Fruit fly (Drosophila melanogaster) whole organism, embryonic: Measurements from ENCODE around the gene CheB38c.

Experiments
- ATbp ChIP-seq: fragments of 200-800 bp; sonication (Bioruptor generic); optimal IDR thresholded peaks from 2 replicates; lab custom pipeline; 2017; ENCODE audit warnings: missing biosample characterization, mild to moderate bottlenecking, missing genetic modification characterization, missing genetic modification reagents
- Antp ChIP-seq: fragments of 200-800 bp; sonication (Bioruptor generic); optimal IDR thresholded peaks from 3 replicates; lab custom pipeline; 2016; ENCODE audit warnings: missing biosample characterization, missing genetic modification characterization
- CG10209 ChIP-seq: fragments of 200-800 bp; sonication (Bioruptor generic); optimal IDR thresholded peaks from 3 replicates; lab custom pipeline; 2017; ENCODE audit warnings: missing biosample characterization, mild to moderate bottlenecking, missing genetic modification characterization, missing genetic modification reagents
- CG10267 ChIP-seq: fragments of 200-800 bp; sonication (Bioruptor generic); optimal IDR thresholded peaks from 2 replicates; lab custom pipeline; 2018; ENCODE audit warnings: missing biosample characterization, mild to moderate bottlenecking, missing genetic modification characterization, moderate library complexity
- CG10431 ChIP-seq: fragments of 200-800 bp; sonication (Bioruptor generic); optimal IDR thresholded peaks from 3 replicates; lab custom pipeline; 2018; ENCODE audit warnings: missing biosample characterization, mild to moderate bottlenecking, missing genetic modification characterization
- CG12744 ChIP-seq: fragments of 200-800 bp; sonication (Bioruptor generic); optimal IDR thresholded peaks from 2 replicates; lab custom pipeline; 2016; ENCODE audit warnings: missing biosample characterization, missing genetic modification characterization
- CG12769 ChIP-seq: fragments of 200-800 bp; sonication (Bioruptor generic); optimal IDR thresholded peaks from 2 replicates; lab custom pipeline; 2019; ENCODE audit warnings: missing biosample characterization, mild to moderate bottlenecking, missing genetic modification characterization, moderate library complexity
- CG14710 ChIP-seq: fragments of 200-800 bp; sonication (Bioruptor generic); optimal IDR thresholded peaks from 3 replicates; lab custom pipeline; 2019; ENCODE audit warnings: missing biosample characterization, mild to moderate bottlenecking, missing genetic modification characterization, moderate library complexity
- CG1529 ChIP-seq: fragments of 200-800 bp; sonication (Bioruptor generic); optimal IDR thresholded peaks from 3 replicates; lab custom pipeline; 2018; ENCODE audit warnings: missing biosample characterization, missing genetic modification characterization
- CG17612 ChIP-seq: fragments of 200-800 bp; sonication (Bioruptor generic); IDR thresholded peaks from 2 replicates; pipeline ENCODE4 v1.3.6; 2022; ENCODE audit warnings: missing biosample characterization, missing genetic modification characterization
- CG2129 ChIP-seq: fragments of 200-800 bp; sonication (Bioruptor generic); IDR thresholded peaks from 2 replicates; pipeline ENCODE4 v1.3.6; 2022; ENCODE audit warnings: missing biosample characterization, missing genetic modification characterization; ENCODE audit not compliant: partially characterized antibody
- CG2875 ChIP-seq: fragments of 200-800 bp; sonication (Bioruptor generic); optimal IDR thresholded peaks from 2 replicates; lab custom pipeline; 2017; ENCODE audit warnings: missing biosample characterization, mild to moderate bottlenecking, missing genetic modification characterization, missing genetic modification reagents
- CG30020 ChIP-seq: fragments of 200-800 bp; optimal IDR thresholded peaks from 2 replicates; lab custom pipeline; 2019; ENCODE audit warnings: missing biosample characterization, mild to moderate bottlenecking, missing genetic modification characterization, moderate library complexity
- CG30403 ChIP-seq: fragments of 200-800 bp; sonication (Bioruptor generic); optimal IDR thresholded peaks from 3 replicates; lab custom pipeline; 2016; ENCODE audit warnings: missing biosample characterization, missing genetic modification characterization
- CG31365 ChIP-seq: fragments of 200-800 bp; sonication (Bioruptor generic); optimal IDR thresholded peaks from 2 replicates; lab custom pipeline; 2018; ENCODE audit warnings: missing biosample characterization, mild to moderate bottlenecking, missing genetic modification characterization
- CG31441 ChIP-seq: fragments of 200-800 bp; sonication (Bioruptor generic); IDR thresholded peaks from 2 replicates; pipeline ENCODE4 v1.3.6; 2022; ENCODE audit warnings: missing biosample characterization, missing genetic modification characterization
- CG4282 ChIP-seq: fragments of 200-800 bp; sonication (Bioruptor generic); optimal IDR thresholded peaks from 2 replicates; lab custom pipeline; 2016; ENCODE audit warnings: missing biosample characterization, missing genetic modification characterization
- CG4424 ChIP-seq: fragments of 200-800 bp; sonication (Bioruptor generic); optimal IDR thresholded peaks from 3 replicates; lab custom pipeline; 2016; ENCODE audit warnings: missing biosample characterization, missing genetic modification characterization
- CG5245 ChIP-seq: fragments of 200-800 bp; sonication (Bioruptor generic); optimal IDR thresholded peaks from 3 replicates; lab custom pipeline; 2016; ENCODE audit warnings: missing biosample characterization, missing genetic modification characterization
- CG8924 ChIP-seq: fragments of 200-800 bp; optimal IDR thresholded peaks from 3 replicates; lab custom pipeline; 2019; ENCODE audit warnings: missing biosample characterization, mild to moderate bottlenecking, missing genetic modification characterization, moderate library complexity
- Deaf1 ChIP-seq: fragments of 200-800 bp; optimal IDR thresholded peaks from 3 replicates; lab custom pipeline; 2019; ENCODE audit warnings: missing biosample characterization, mild to moderate bottlenecking, missing genetic modification characterization, moderate library complexity
- Dek ChIP-seq: fragments of 200-800 bp; sonication (Bioruptor generic); optimal IDR thresholded peaks from 3 replicates; lab custom pipeline; 2019; ENCODE audit warnings: missing biosample characterization, mild to moderate bottlenecking, missing genetic modification characterization, moderate library complexity
- Dip3 ChIP-seq: fragments of 200-800 bp; sonication (Bioruptor generic); optimal IDR thresholded peaks from 3 replicates; lab custom pipeline; 2016; ENCODE audit warnings: missing biosample characterization, missing genetic modification characterization
- E2f1 ChIP-seq: fragments of 200-800 bp; sonication (Bioruptor generic); IDR thresholded peaks from 2 replicates; pipeline ENCODE4 v1.3.6; 2022; ENCODE audit warnings: missing biosample characterization, missing genetic modification characterization
- GATAe ChIP-seq: fragments of 200-800 bp; sonication (Bioruptor generic); conservative IDR thresholded peaks from 2 replicates; pipeline ENCODE4 v1.3.6; 2022; ENCODE audit warnings: missing biosample characterization, missing genetic modification characterization
- HLH3B ChIP-seq: fragments of 200-800 bp; sonication (Bioruptor generic); IDR thresholded peaks from 2 replicates; pipeline ENCODE4 v1.3.6; 2022; ENCODE audit warnings: missing biosample characterization, missing genetic modification characterization
- HmgZ ChIP-seq: fragments of 200-800 bp; sonication (Bioruptor generic); optimal IDR thresholded peaks from 2 replicates; lab custom pipeline; 2018; ENCODE audit warnings: missing biosample characterization, mild to moderate bottlenecking, missing genetic modification characterization
- Mrtf ChIP-seq: fragments of 200-800 bp; sonication (Bioruptor generic); IDR thresholded peaks from 3 replicates; pipeline ENCODE4 v1.3.6; 2022; ENCODE audit warnings: missing biosample characterization, missing genetic modification characterization
- Ravus ChIP-seq: fragments of 200-800 bp; sonication (Bioruptor generic); IDR thresholded peaks from 2 replicates; pipeline ENCODE4 v1.3.6; 2022; ENCODE audit warnings: missing biosample characterization, missing genetic modification characterization
- Rfx ChIP-seq: fragments of 200-800 bp; sonication (Bioruptor generic); IDR thresholded peaks from 2 replicates; pipeline ENCODE4 v1.3.6; 2022; ENCODE audit warnings: missing biosample characterization, missing genetic modification characterization
- abd-A ChIP-seq: fragments of 200-800 bp; sonication (Bioruptor generic); optimal IDR thresholded peaks from 3 replicates; lab custom pipeline; 2019; ENCODE audit warnings: missing biosample characterization, mild to moderate bottlenecking, missing genetic modification characterization, moderate library complexity
- croc ChIP-seq: fragments of 200-800 bp; sonication (Bioruptor generic); conservative IDR thresholded peaks from 3 replicates; pipeline ENCODE4 v1.3.6; 2022; ENCODE audit warnings: missing biosample characterization, missing genetic modification characterization
- da ChIP-seq: fragments of 200-800 bp; sonication (Bioruptor generic); optimal IDR thresholded peaks from 2 replicates; lab custom pipeline; 2016; ENCODE audit warnings: missing biosample characterization, missing genetic modification characterization
- disco-r ChIP-seq: fragments of 200-800 bp; sonication (Bioruptor generic); optimal IDR thresholded peaks from 2 replicates; lab custom pipeline; 2016; ENCODE audit warnings: missing biosample characterization, missing genetic modification characterization
- eve ChIP-seq, 2 experiments: fragments of >200 bp; optimal IDR thresholded peaks; 2 replicates each; lab custom pipeline; 2017; ENCODE audit warnings: missing biosample characterization in 2 of 2, missing genetic modification characterization in 2 of 2
- gcm2 ChIP-seq: fragments of 200-800 bp; sonication (Bioruptor generic); optimal IDR thresholded peaks from 2 replicates; lab custom pipeline; 2016; ENCODE audit warnings: missing biosample characterization, missing genetic modification characterization
- grau ChIP-seq: fragments of 200-800 bp; optimal IDR thresholded peaks from 3 replicates; lab custom pipeline; 2019; ENCODE audit warnings: missing biosample characterization, mild to moderate bottlenecking, missing genetic modification characterization, moderate library complexity
- inv ChIP-seq: fragments of 200-800 bp; sonication (Bioruptor generic); IDR thresholded peaks from 2 replicates; pipeline ENCODE4 v1.3.6; 2022; ENCODE audit warnings: missing biosample characterization, missing genetic modification characterization; ENCODE audit not compliant: partially characterized antibody
- jigr1 ChIP-seq: fragments of 200-800 bp; sonication (Bioruptor generic); IDR thresholded peaks from 3 replicates; pipeline ENCODE4 v1.3.6; 2022; ENCODE audit warnings: missing biosample characterization, missing genetic modification characterization
- ken ChIP-seq: fragments of 200-800 bp; sonication (Bioruptor generic); IDR thresholded peaks from 3 replicates; pipeline ENCODE4 v1.3.6; 2022; ENCODE audit warnings: missing biosample characterization, missing genetic modification characterization
- nerfin-1 ChIP-seq: fragments of 200-800 bp; sonication (Bioruptor generic); optimal IDR thresholded peaks from 3 replicates; lab custom pipeline; 2019; ENCODE audit warnings: missing biosample characterization, mild to moderate bottlenecking, missing genetic modification characterization, moderate library complexity
- pzg ChIP-seq: fragments of 200-800 bp; sonication (Bioruptor generic); optimal IDR thresholded peaks from 3 replicates; lab custom pipeline; 2018; ENCODE audit warnings: missing biosample characterization, mild to moderate bottlenecking, missing genetic modification characterization, moderate library complexity
- ro ChIP-seq: fragments of 200-800 bp; sonication (Bioruptor generic); IDR thresholded peaks from 2 replicates; pipeline ENCODE4 v1.3.6; 2022; ENCODE audit warnings: missing biosample characterization, missing genetic modification characterization
- sug ChIP-seq: fragments of 200-800 bp; optimal IDR thresholded peaks from 2 replicates; lab custom pipeline; 2019; ENCODE audit warnings: missing biosample characterization, mild to moderate bottlenecking, missing genetic modification characterization, moderate library complexity
- toy ChIP-seq: fragments of 200-800 bp; sonication (Bioruptor generic); IDR thresholded peaks from 2 replicates; pipeline ENCODE4 v1.3.6; 2022; ENCODE audit warnings: missing biosample characterization, missing genetic modification characterization
- trem ChIP-seq: fragments of 200-800 bp; optimal IDR thresholded peaks from 3 replicates; lab custom pipeline; 2019; ENCODE audit warnings: missing biosample characterization, mild to moderate bottlenecking, missing genetic modification characterization, moderate library complexity
- ttk ChIP-seq: fragments of 200-800 bp; sonication (Bioruptor generic); IDR thresholded peaks from 2 replicates; pipeline ENCODE4 v2.1.2; 2022; ENCODE audit warnings: missing biosample characterization, missing genetic modification characterization
- tup ChIP-seq: fragments of 200-800 bp; sonication (Bioruptor generic); optimal IDR thresholded peaks from 2 replicates; lab custom pipeline; 2016; ENCODE audit warnings: missing biosample characterization, mild to moderate bottlenecking, missing genetic modification characterization, moderate library complexity

CheB38c gene

dm6 chr2L:20799991-20800897 is 20.4 kb downstream of the CheB38c start (continued):
- TF ChIP-seq CG2875 (GFP tag; lab: Kevin White, UChicago) (no peak), jigr1 (no peak), toy (no peak), E2f1 (peak; percentile 65), CG8924 (tag; lab: Kevin White, UChicago) (peak; percentile 78), ATbp (GFP tag; lab: Kevin White, UChicago) (peak; percentile 52), croc (GFP tag; lab: Robert Waterston, UW) (peak; percentile 53), CG31441 (peak; percentile 66; the same call in 1 of the 2 replicates), CG10431 (GFP tag; lab: Kevin White, UChicago) (no peak), CG31365 (tag; lab: Kevin White, UChicago) (peak; percentile 58), pzg (GFP tag; lab: Kevin White, UChicago) (peak; percentile 19), ttk (GFP tag; lab: Robert Waterston, UW) (peak; percentile 59; the same call in 1 of the 2 replicates), tup (GFP tag; lab: Kevin White, UChicago) (peak; percentile 22), ro (0 out of 2 replicates have a peak, but pooled peaks have one; percentile 30), abd-A (tag; lab: Kevin White, UChicago) (peak; percentile 97), CG17612 (0 out of 2 replicates have a peak, but pooled peaks have one; percentile 14), CG10267 (tag; lab: Kevin White, UChicago) (peak; percentile 60), HLH3B (peak; percentile 68), CG30403 (peak; percentile 74), CG4424 (peak; percentile 64), CG12744 (GFP tag; lab: Kevin White, UChicago) (peak; percentile 62), CG10209 (GFP tag; lab: Kevin White, UChicago) (peak; percentile 76), ken (peak; percentile 35; the same call in 1 of the 3 replicates), Dek (tag; lab: Kevin White, UChicago) (peak; percentile 80), Antp (peak; percentile 79), inv (GFP tag; lab: Robert Waterston, UW) (no peak), disco-r (GFP tag; lab: Kevin White, UChicago) (peak; percentile 63), CG2129 (GFP tag; lab: Robert Waterston, UW) (no peak), Rfx (GFP tag; lab: Robert Waterston, UW) (peak; percentile 87), CG12769 (tag; lab: Kevin White, UChicago) (peak; percentile 93), CG1529 (GFP tag; lab: Kevin White, UChicago) (peak; percentile 16), da (peak; percentile 43), CG14710 (peak; percentile 36), Ravus (no peak), sug (tag; lab: Kevin White, UChicago) (peak; percentile 71), HmgZ (tag; lab: Kevin White, UChicago) (peak; percentile 81), Deaf1 (tag; lab: Kevin White, UChicago) (peak; percentile 77), GATAe (no peak), Mrtf (peak; percentile 69; the same call in 2 of the 3 replicates), eve (GFP tag; optimal IDR thresholded peaks at IDR 0.05; lab: Kevin White, UChicago) (peak in 1 of 2 experiments; percentile 8), CG5245 (GFP tag; lab: Kevin White, UChicago) (peak; percentile 58), CG30020 (tag; lab: Kevin White, UChicago) (no peak), trem (tag; lab: Kevin White, UChicago) (peak; percentile 11), Dip3 (GFP tag; lab: Kevin White, UChicago) (peak; percentile 81), grau (tag; lab: Kevin White, UChicago) (peak; percentile 97), CG4282 (GFP tag; lab: Kevin White, UChicago) (peak; percentile 40), nerfin-1 (tag; lab: Kevin White, UChicago) (no peak), gcm2 (no peak)
